Worm (Caenorhabditis elegans) whole organism, late embryonic: ENCODE data around the gene M106.7.

Experiments
- nhr-11 ChIP-seq: fragments of 150-350 bp; optimal IDR thresholded peaks from 2 replicates; lab custom pipeline; 2014; ENCODE audit warnings: missing biosample characterization, missing genetic modification characterization
- nhr-232 ChIP-seq: sonication (generic microtip); optimal IDR thresholded peaks from 2 replicates; lab custom pipeline; 2016; ENCODE audit warnings: missing genetic modification characterization, missing compliant biosample characterization
- pat-9 ChIP-seq: fragments of 200-800 bp; sonication (Bioruptor generic); optimal IDR thresholded peaks from 2 replicates; lab custom pipeline; 2018; ENCODE audit warnings: mild to moderate bottlenecking, missing genetic modification characterization, moderate library complexity, missing compliant biosample characterization
- pax-1 ChIP-seq: fragments of 150-350 bp; optimal IDR thresholded peaks from 2 replicates; lab custom pipeline; 2014; ENCODE audit warnings: missing biosample characterization, missing genetic modification characterization

DNA sequence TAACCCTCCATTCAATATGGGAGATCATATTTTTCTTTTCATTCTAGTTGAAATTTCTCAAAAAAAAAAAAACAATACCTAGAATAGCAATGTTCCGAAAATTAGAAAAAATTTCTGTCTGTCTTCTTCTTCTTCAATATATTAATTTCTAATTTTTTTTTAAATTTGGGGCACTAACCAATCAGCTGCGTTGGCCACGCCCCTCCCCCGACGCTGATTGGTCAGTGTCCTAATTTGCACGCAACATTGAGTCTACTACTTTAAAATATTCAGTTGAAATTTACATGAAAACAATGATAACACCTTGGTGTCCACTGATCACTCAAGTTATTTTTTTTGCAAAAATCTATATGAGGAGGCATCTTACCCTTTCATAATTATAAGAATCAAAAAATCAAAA lies 39.0 kb upstream of the M106.7 start:
- TF ChIP-seq pat-9 (tag; lab: Kevin White, UChicago) (no peak), nhr-11 (no peak), nhr-232 (tag; lab: Kevin White, UChicago) (no peak), pax-1 (tag; lab: Kevin White, UChicago) (no peak)
